Worm (Caenorhabditis elegans) whole organism, L1 larva: ENCODE data around the gene Y40H4A.2.

Experiments used
- F16B12.6 ChIP-seq: fragments of 150-350 bp; optimal IDR thresholded peaks from 2 replicates; lab custom pipeline; 2014; ENCODE audit warnings: missing biosample characterization, missing genetic modification characterization
- Y116A8C.19 ChIP-seq: sonication (generic microtip); optimal IDR thresholded peaks from 2 replicates; lab custom pipeline; 2016; ENCODE audit warnings: missing compliant biosample characterization, missing genetic modification characterization, borderline replicate concordance
- aha-1 ChIP-seq: fragments of 150-350 bp; optimal IDR thresholded peaks from 2 replicates; lab custom pipeline; 2014; ENCODE audit warnings: missing biosample characterization, missing genetic modification characterization
- aly-2 ChIP-seq: fragments of 150-350 bp; optimal IDR thresholded peaks from 2 replicates; lab custom pipeline; 2014; ENCODE audit warnings: missing biosample characterization, missing genetic modification characterization
- ceh-63 ChIP-seq: fragments of 200-800 bp; sonication (Bioruptor generic); optimal IDR thresholded peaks from 2 replicates; lab custom pipeline; 2018; ENCODE audit warnings: mild to moderate bottlenecking, missing genetic modification characterization, missing compliant biosample characterization
- ceh-82 ChIP-seq, 3 experiments: fragments of 150-350 bp in 1 of 3; sonication (generic microtip) in 2 of 3; optimal IDR thresholded peaks; 2 replicates each; lab custom pipeline; 2014 to 2017; ENCODE audit warnings: missing biosample characterization in 3 of 3, missing genetic modification characterization in 3 of 3
- ces-1 ChIP-seq: fragments of 150-350 bp; optimal IDR thresholded peaks from 2 replicates; lab custom pipeline; 2014; ENCODE audit warnings: missing biosample characterization, missing genetic modification reagents, missing genetic modification characterization
- dsc-1 ChIP-seq: sonication (generic microtip); optimal IDR thresholded peaks from 2 replicates; lab custom pipeline; 2016; ENCODE audit warnings: mild to moderate bottlenecking, missing genetic modification characterization, missing compliant biosample characterization
- efl-1 ChIP-seq, 4 experiments: fragments of 150-350 bp; optimal IDR thresholded peaks in 3 of 4; peaks in 1 of 4; 1 replicate in 1 of 4; 2 replicates in 3 of 4; lab custom pipeline; 2014; ENCODE audit warnings: missing biosample characterization in 2 of 4, missing genetic modification characterization in 2 of 4, missing genetic modification reagents in 2 of 4
- efl-3 ChIP-seq: fragments of 200-800 bp; sonication (Bioruptor generic); optimal IDR thresholded peaks from 2 replicates; lab custom pipeline; 2018; ENCODE audit warnings: mild to moderate bottlenecking, missing genetic modification characterization, missing compliant biosample characterization
- egl-27 ChIP-seq, 2 experiments: fragments of 150-350 bp in 1 of 2; sonication (generic microtip); optimal IDR thresholded peaks; 3 replicates each; lab custom pipeline; 2017 to 2018; ENCODE audit warnings: missing biosample characterization in 2 of 2, missing genetic modification characterization in 2 of 2, missing genetic modification reagents in 2 of 2
- elt-3 ChIP-seq, 6 experiments: fragments of 150-350 bp in 1 of 6; sonication (generic microtip); optimal IDR thresholded peaks; 2 replicates each; lab custom pipeline; 2017 to 2018; ENCODE audit warnings: missing biosample characterization in 6 of 6, missing genetic modification characterization in 6 of 6, inconsistent platforms in 1 of 6
- ets-5 ChIP-seq: fragments of 200-800 bp; sonication (Bioruptor generic); IDR thresholded peaks from 2 replicates; pipeline ENCODE4 v1.3.6; 2022; ENCODE audit warnings: missing genetic modification characterization, missing compliant biosample characterization
- fkh-10 ChIP-seq: sonication (generic microtip); optimal IDR thresholded peaks from 2 replicates; lab custom pipeline; 2017; ENCODE audit warnings: missing biosample characterization, missing genetic modification reagents, missing genetic modification characterization
- hlh-17 ChIP-seq: fragments of 200-800 bp; sonication (Bioruptor generic); optimal IDR thresholded peaks from 2 replicates; lab custom pipeline; 2018; ENCODE audit warnings: missing genetic modification characterization, mild to moderate bottlenecking, missing compliant biosample characterization, moderate library complexity, borderline replicate concordance
- hlh-4 ChIP-seq: sonication (generic microtip); optimal IDR thresholded peaks from 2 replicates; lab custom pipeline; 2016; ENCODE audit warnings: mild to moderate bottlenecking, missing genetic modification characterization, missing compliant biosample characterization
- lin-14 ChIP-seq: fragments of 200-800 bp; sonication (Bioruptor generic); optimal IDR thresholded peaks from 2 replicates; lab custom pipeline; 2018; ENCODE audit warnings: mild to moderate bottlenecking, missing genetic modification characterization, moderate library complexity, missing compliant biosample characterization
- lin-35 ChIP-seq, 2 experiments: fragments of 150-350 bp; optimal IDR thresholded peaks; 2 replicates each; lab custom pipeline; 2014; ENCODE audit warnings: missing biosample characterization in 2 of 2, missing genetic modification characterization in 2 of 2, missing genetic modification reagents in 2 of 2
- lsy-2 ChIP-seq, 2 experiments: fragments of 150-350 bp; optimal IDR thresholded peaks; 2 replicates each; lab custom pipeline; 2014; ENCODE audit warnings: missing biosample characterization in 2 of 2, missing genetic modification characterization in 2 of 2
- mab-9 ChIP-seq: fragments of 200-800 bp; sonication (Bioruptor generic); IDR thresholded peaks from 2 replicates; pipeline ENCODE4 v1.3.6; 2022; ENCODE audit warnings: missing genetic modification reagents, missing genetic modification characterization, missing compliant biosample characterization
- nhr-237 ChIP-seq: fragments of 150-350 bp; optimal IDR thresholded peaks from 2 replicates; lab custom pipeline; 2014; ENCODE audit warnings: missing biosample characterization, missing genetic modification characterization
- nhr-28 ChIP-seq: fragments of 150-350 bp; optimal IDR thresholded peaks from 2 replicates; lab custom pipeline; 2014; ENCODE audit warnings: missing biosample characterization, missing genetic modification characterization
- nhr-47 ChIP-seq: sonication (generic microtip); optimal IDR thresholded peaks from 2 replicates; lab custom pipeline; 2016; ENCODE audit warnings: mild to moderate bottlenecking, missing genetic modification characterization, moderate library complexity, missing compliant biosample characterization
- nhr-85 ChIP-seq: sonication (generic microtip); peaks from one replicate; lab custom pipeline; 2016; ENCODE audit warnings: missing genetic modification characterization, inconsistent platforms, missing compliant biosample characterization
- pax-3 ChIP-seq: fragments of 200-800 bp; sonication (Bioruptor generic); optimal IDR thresholded peaks from 2 replicates; lab custom pipeline; 2018; ENCODE audit warnings: mild to moderate bottlenecking, missing genetic modification characterization, moderate library complexity, missing compliant biosample characterization
- rnt-1 ChIP-seq: sonication (generic microtip); optimal IDR thresholded peaks from 2 replicates; lab custom pipeline; 2016; ENCODE audit warnings: mild to moderate bottlenecking, missing genetic modification characterization, moderate library complexity, missing compliant biosample characterization
- skn-1 ChIP-seq: fragments of 150-350 bp; optimal IDR thresholded peaks from 2 replicates; lab custom pipeline; 2014; ENCODE audit warnings: missing biosample characterization, missing genetic modification characterization
- snu-23 ChIP-seq: sonication (generic microtip); optimal IDR thresholded peaks from 2 replicates; lab custom pipeline; 2016; ENCODE audit warnings: missing genetic modification characterization, missing compliant biosample characterization
- swsn-7 ChIP-seq: sonication (generic microtip); optimal IDR thresholded peaks from 2 replicates; lab custom pipeline; 2016; ENCODE audit warnings: missing genetic modification characterization, missing compliant biosample characterization
- tbx-2 ChIP-seq: sonication (generic microtip); optimal IDR thresholded peaks from 2 replicates; lab custom pipeline; 2016; ENCODE audit warnings: missing genetic modification characterization, missing compliant biosample characterization
- unc-130 ChIP-seq: fragments of 150-350 bp; optimal IDR thresholded peaks from 2 replicates; lab custom pipeline; 2017; ENCODE audit warnings: missing biosample characterization, missing genetic modification characterization, inconsistent platforms
- unc-62 ChIP-seq: fragments of 150-350 bp; optimal IDR thresholded peaks from 2 replicates; lab custom pipeline; 2014; ENCODE audit warnings: missing biosample characterization, missing genetic modification reagents, missing genetic modification characterization
- xbp-1 ChIP-seq: sonication (generic microtip); optimal IDR thresholded peaks from 2 replicates; lab custom pipeline; 2016; ENCODE audit warnings: missing genetic modification characterization, missing compliant biosample characterization
- zip-4 ChIP-seq: fragments of 200-800 bp; sonication (Bioruptor generic); optimal IDR thresholded peaks from 2 replicates; lab custom pipeline; 2018; ENCODE audit warnings: mild to moderate bottlenecking, missing genetic modification characterization, moderate library complexity, missing compliant biosample characterization

Gene Y40H4A.2

ce11 chrV:14612168-14612567 lies 26.9 kb upstream of the Y40H4A.2 start, which contains the start of the genes R11H6.5 and ccnk-1 (continued):
- peak; percentile 56 for TF ChIP-seq lin-14

- no peak for TF ChIP-seq efl-1 (optimal IDR thresholded peaks at IDR 0.05; lab: Kevin White, UChicago)
- peak in 1 of 2 experiments; percentile 63 for TF ChIP-seq efl-1 (GFP tag; optimal IDR thresholded peaks at IDR 0.05 in 1 of 2; lab: Kevin White, UChicago)
- no peak for TF ChIP-seq mab-9 (GFP tag; lab: Robert Waterston, UW)
These were observed 25.5 kb upstream of the Y40H4A.2 start for ce11 chrV:14610781-14611180.

ce11 chrV:14609643-14610042 lies 24.4 kb upstream of the Y40H4A.2 start, which contains the start of gene R11H6.4:
TSS of gene R11H6.4 (plus strand) at chrV:14609943.
- TF ChIP-seq rnt-1 (no peak), dsc-1 (tag; lab: Kevin White, UChicago) (no peak), xbp-1 (tag; lab: Kevin White, UChicago) (no peak), nhr-85 (tag; lab: Kevin White, UChicago) (no peak), Y116A8C.19 (tag; lab: Kevin White, UChicago) (no peak), skn-1 (no peak), hlh-17 (GFP tag; lab: Kevin White, UChicago) (no peak), lin-35 (GFP tag; optimal IDR thresholded peaks at IDR 0.05; lab: Kevin White, UChicago) (no peak), tbx-2 (tag; lab: Kevin White, UChicago) (no peak), egl-27 (tag; optimal IDR thresholded peaks at IDR 0.05; lab: Kevin White, UChicago) (no peak), nhr-47 (tag; lab: Kevin White, UChicago) (no peak), aha-1 (tag; lab: Kevin White, UChicago) (no peak), zip-4 (GFP tag; lab: Kevin White, UChicago) (no peak), pax-3 (tag; lab: Kevin White, UChicago) (no peak), elt-3 (tag; optimal IDR thresholded peaks at IDR 0.05; lab: Kevin White, UChicago) (no peak), fkh-10 (GFP tag; lab: Kevin White, UChicago) (no peak), ces-1 (GFP tag; lab: Kevin White, UChicago) (no peak), aly-2 (tag; lab: Kevin White, UChicago) (no peak), nhr-237 (no peak), lin-14 (no peak)

- TF ChIP-seq nhr-47 (tag; lab: Kevin White, UChicago) (no peak), lin-14 (peak; percentile 38)
These were observed 18.5 kb upstream of the Y40H4A.2 start for ce11 chrV:14603755-14604154.

ce11 chrV:14599972-14600371 lies 14.7 kb upstream of the Y40H4A.2 start, which contains the start of gene glb-22:
TSS of gene glb-22 (plus strand) at chrV:14600272.
- no peak for TF ChIP-seq elt-3 (tag; optimal IDR thresholded peaks at IDR 0.05; lab: Kevin White, UChicago)
- TF ChIP-seq unc-130 (tag; lab: Kevin White, UChicago): no peak
- no peak for TF ChIP-seq swsn-7 (tag; lab: Kevin White, UChicago)
- TF ChIP-seq efl-3 (GFP tag; lab: Kevin White, UChicago): no peak
- no peak for TF ChIP-seq ceh-63
- no peak for TF ChIP-seq F16B12.6 (tag; lab: Kevin White, UChicago)
- TF ChIP-seq nhr-28 (tag; lab: Kevin White, UChicago): no peak
- TF ChIP-seq lsy-2 (tag; optimal IDR thresholded peaks at IDR 0.05; lab: Kevin White, UChicago): no peak
- no peak for TF ChIP-seq snu-23 (GFP tag; lab: Kevin White, UChicago)
- TF ChIP-seq hlh-4: no peak
- no peak for TF ChIP-seq ceh-82 (tag; optimal IDR thresholded peaks at IDR 0.05; lab: Kevin White, UChicago)
- TF ChIP-seq ets-5 (GFP tag; lab: Robert Waterston, UW): no peak
- no peak for TF ChIP-seq unc-62
